Fruit fly (Drosophila melanogaster): ENCODE measurements around the gene PCID2.

The PCID2 gene

dm6 chr3L:11622750-11623149 lies 3.5 kb upstream of the PCID2 start:
- no peak for TF ChIP-seq psq (optimal IDR thresholded peaks at IDR 0.05)
- TF ChIP-seq h (optimal IDR thresholded peaks at IDR 0.05): no peak
- no peak for TF ChIP-seq ttk (optimal IDR thresholded peaks at IDR 0.05)
- TF ChIP-seq insv (optimal IDR thresholded peaks at IDR 0.05): no peak
- no peak for TF ChIP-seq Myc (optimal IDR thresholded peaks at IDR 0.05)
- no peak for TF ChIP-seq Sin3A (optimal IDR thresholded peaks at IDR 0.05)

- no peak for TF ChIP-seq psq (optimal IDR thresholded peaks at IDR 0.05)
- no peak for TF ChIP-seq ttk (optimal IDR thresholded peaks at IDR 0.05)
- no peak for TF ChIP-seq insv (optimal IDR thresholded peaks at IDR 0.05)
- no peak for TF ChIP-seq Sin3A (optimal IDR thresholded peaks at IDR 0.05)
- no peak for TF ChIP-seq Myc (optimal IDR thresholded peaks at IDR 0.05)
- no peak for TF ChIP-seq h (optimal IDR thresholded peaks at IDR 0.05)
Observed at dm6 chr3L:11623245-11623883, 2.9 kb upstream of the PCID2 start.

dm6 chr3L:11624281-11624680 lies 2.0 kb upstream of the PCID2 start, which contains the start of gene Akr1B:
Gene Akr1B (minus strand): TSS chr3L:11624381.
- no peak for TF ChIP-seq Myc (optimal IDR thresholded peaks at IDR 0.05)
- no peak for TF ChIP-seq ttk (optimal IDR thresholded peaks at IDR 0.05)
- no peak for TF ChIP-seq h (optimal IDR thresholded peaks at IDR 0.05)
- no peak for TF ChIP-seq Sin3A (optimal IDR thresholded peaks at IDR 0.05)
- TF ChIP-seq insv (optimal IDR thresholded peaks at IDR 0.05): no peak
- TF ChIP-seq psq (optimal IDR thresholded peaks at IDR 0.05): no peak

- TF ChIP-seq Myc (optimal IDR thresholded peaks at IDR 0.05) (no peak), Sin3A (optimal IDR thresholded peaks at IDR 0.05) (no peak), insv (optimal IDR thresholded peaks at IDR 0.05) (no peak), h (optimal IDR thresholded peaks at IDR 0.05) (no peak), ttk (optimal IDR thresholded peaks at IDR 0.05) (no peak), psq (optimal IDR thresholded peaks at IDR 0.05) (no peak)
Observed at dm6 chr3L:11625634-11626175, 536 bp upstream of the PCID2 start, which contains the start of gene CG6083. Gene CG6083 (minus strand): TSS chr3L:11626125.

- TF ChIP-seq Myc (optimal IDR thresholded peaks at IDR 0.05): no peak
- no peak for TF ChIP-seq psq (optimal IDR thresholded peaks at IDR 0.05)
- no peak for TF ChIP-seq Sin3A (optimal IDR thresholded peaks at IDR 0.05)
- TF ChIP-seq ttk (optimal IDR thresholded peaks at IDR 0.05): no peak
Observed at dm6 chr3L:11627819-11628483, 1.7 kb downstream of the PCID2 start, which contains the start of gene Apt1. Gene Apt1 (plus strand): TSS chr3L:11628037.

- TF ChIP-seq Myc (optimal IDR thresholded peaks at IDR 0.05) (no peak), Sin3A (optimal IDR thresholded peaks at IDR 0.05) (no peak), ttk (optimal IDR thresholded peaks at IDR 0.05) (no peak), insv (optimal IDR thresholded peaks at IDR 0.05) (no peak), psq (optimal IDR thresholded peaks at IDR 0.05) (no peak)
Observed at dm6 chr3L:11630684-11631083, 4.4 kb downstream of the PCID2 start.

- TF ChIP-seq ttk (optimal IDR thresholded peaks at IDR 0.05): no peak
Observed at dm6 chr3L:11631092-11631491, 4.9 kb downstream of the PCID2 start, which contains the start of gene CG32091. Gene CG32091 (plus strand): TSS chr3L:11631392.

dm6 chr3L:11634551-11634950 lies 8.3 kb downstream of the PCID2 start:
- no peak for TF ChIP-seq psq (optimal IDR thresholded peaks at IDR 0.05)
- TF ChIP-seq Myc (optimal IDR thresholded peaks at IDR 0.05): no peak
- no peak for TF ChIP-seq h (optimal IDR thresholded peaks at IDR 0.05)
- no peak for TF ChIP-seq Sin3A (optimal IDR thresholded peaks at IDR 0.05)
- no peak for TF ChIP-seq insv (optimal IDR thresholded peaks at IDR 0.05)
- no peak for TF ChIP-seq ttk (optimal IDR thresholded peaks at IDR 0.05)

- TF ChIP-seq Sin3A (optimal IDR thresholded peaks at IDR 0.05): no peak
- no peak for TF ChIP-seq h (optimal IDR thresholded peaks at IDR 0.05)
Observed at dm6 chr3L:11636829-11637228, 10.6 kb downstream of the PCID2 start.

dm6 chr3L:11645933-11646332 lies 19.7 kb downstream of the PCID2 start, which contains the start of gene CG6071:
Gene CG6071 (minus strand): TSS chr3L:11646033.
- no peak for TF ChIP-seq insv (optimal IDR thresholded peaks at IDR 0.05)
- no peak for TF ChIP-seq ttk (optimal IDR thresholded peaks at IDR 0.05)
- TF ChIP-seq Myc (optimal IDR thresholded peaks at IDR 0.05): no peak
- no peak for TF ChIP-seq h (optimal IDR thresholded peaks at IDR 0.05)
- no peak for TF ChIP-seq Sin3A (optimal IDR thresholded peaks at IDR 0.05)
- no peak for TF ChIP-seq psq (optimal IDR thresholded peaks at IDR 0.05)

- TF ChIP-seq Sin3A (optimal IDR thresholded peaks at IDR 0.05) (no peak), h (optimal IDR thresholded peaks at IDR 0.05) (no peak), insv (optimal IDR thresholded peaks at IDR 0.05) (no peak), Myc (optimal IDR thresholded peaks at IDR 0.05) (no peak), psq (optimal IDR thresholded peaks at IDR 0.05) (no peak), ttk (optimal IDR thresholded peaks at IDR 0.05) (no peak)
Observed at dm6 chr3L:11648410-11648809, 22.2 kb downstream of the PCID2 start, which contains the start of the genes RIOK1 and Polr3H. Gene RIOK1 (minus strand): TSS chr3L:11648474. Gene Polr3H (plus strand): TSS chr3L:11648756.

dm6 chr3L:11656189-11656588 lies 29.9 kb downstream of the PCID2 start:
- TF ChIP-seq insv (optimal IDR thresholded peaks at IDR 0.05) (no peak), h (optimal IDR thresholded peaks at IDR 0.05) (no peak), Sin3A (optimal IDR thresholded peaks at IDR 0.05) (no peak)
